Fruit fly (Drosophila melanogaster) whole organism, adult: Measurements from ENCODE around the gene fz2.

ENCODE experiments used
- CG12768 ChIP-seq: fragments of 200-800 bp; sonication (Bioruptor generic); optimal IDR thresholded peaks from 2 replicates; lab custom pipeline; 2017; ENCODE audit warnings: missing biosample characterization, missing genetic modification characterization, mild to moderate bottlenecking, moderate library complexity, missing genetic modification reagents
- CG14711 ChIP-seq: fragments of 200-800 bp; sonication (Bioruptor generic); optimal IDR thresholded peaks from 2 replicates; lab custom pipeline; 2018; ENCODE audit warnings: missing biosample characterization, mild to moderate bottlenecking, missing genetic modification characterization, moderate library complexity
- CG1620 ChIP-seq: fragments of 200-800 bp; sonication (Bioruptor generic); optimal IDR thresholded peaks from 2 replicates; lab custom pipeline; 2016; ENCODE audit warnings: missing biosample characterization, missing genetic modification characterization
- CG5204 ChIP-seq: fragments of 200-800 bp; sonication (Bioruptor generic); optimal IDR thresholded peaks from 2 replicates; lab custom pipeline; 2016; ENCODE audit warnings: missing biosample characterization, missing genetic modification characterization
- CG7101 ChIP-seq: fragments of 200-800 bp; sonication (Bioruptor generic); optimal IDR thresholded peaks from 2 replicates; lab custom pipeline; 2018; ENCODE audit warnings: missing biosample characterization, mild to moderate bottlenecking, missing genetic modification characterization, moderate library complexity
- Clk ChIP-seq: fragments of 200-800 bp; sonication (Bioruptor generic); optimal IDR thresholded peaks from 2 replicates; lab custom pipeline; 2017; ENCODE audit warnings: missing biosample characterization, missing genetic modification characterization
- bab1 ChIP-seq: fragments of 200-800 bp; sonication (Bioruptor generic); optimal IDR thresholded peaks from 3 replicates; lab custom pipeline; 2019; ENCODE audit warnings: missing biosample characterization, mild to moderate bottlenecking, missing genetic modification characterization, moderate library complexity
- cic ChIP-seq: fragments of 200-800 bp; sonication (Bioruptor generic); optimal IDR thresholded peaks from 2 replicates; lab custom pipeline; 2017; ENCODE audit warnings: missing biosample characterization, mild to moderate bottlenecking, missing genetic modification characterization, moderate library complexity
- cnc ChIP-seq, 2 experiments: fragments of >200 bp; optimal IDR thresholded peaks; 2 replicates each; lab custom pipeline; 2017
- kay ChIP-seq: fragments of 200-800 bp; sonication (Bioruptor generic); peaks from one replicate; lab custom pipeline; 2016; ENCODE audit warnings: missing biosample characterization, missing genetic modification characterization, borderline replicate concordance
- tj ChIP-seq: fragments of 200-800 bp; sonication (Bioruptor generic); optimal IDR thresholded peaks from 3 replicates; lab custom pipeline; 2017; ENCODE audit warnings: missing biosample characterization, mild to moderate bottlenecking, missing genetic modification characterization, moderate library complexity
- toe ChIP-seq: fragments of 200-800 bp; sonication (Bioruptor generic); optimal IDR thresholded peaks from 2 replicates; lab custom pipeline; 2016; ENCODE audit warnings: missing biosample characterization, missing genetic modification characterization

DNA sequence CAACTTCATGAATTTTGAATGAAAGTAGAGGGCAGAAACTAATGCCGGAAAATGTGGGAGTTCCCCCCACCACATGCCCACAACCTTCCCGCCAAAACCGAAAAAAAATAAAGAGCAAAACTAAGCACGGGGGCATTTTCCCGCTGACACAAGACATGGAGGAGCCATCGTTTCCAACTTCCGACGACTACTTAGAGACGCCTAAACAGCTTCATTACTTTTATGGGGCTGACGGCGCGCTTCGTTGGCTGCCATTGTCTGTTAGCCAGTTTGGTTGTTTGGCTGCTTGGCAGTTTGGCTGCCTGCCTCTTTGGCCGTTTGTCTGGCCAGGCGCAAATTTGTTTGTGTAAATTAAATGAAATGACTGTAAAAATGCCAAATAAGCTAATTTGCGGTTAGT, 20.9 kb downstream of the fz2 start:
- no peak for TF ChIP-seq Clk (GFP tag; lab: Kevin White, UChicago)
- no peak for TF ChIP-seq cnc (optimal IDR thresholded peaks at IDR 0.05; lab: Kevin White, UChicago)
- no peak for TF ChIP-seq kay (GFP tag; lab: Kevin White, UChicago)
- no peak for TF ChIP-seq CG1620 (GFP tag; lab: Kevin White, UChicago)
- TF ChIP-seq CG5204: no peak
- TF ChIP-seq cic (GFP tag; lab: Kevin White, UChicago): no peak
- no peak for TF ChIP-seq bab1 (GFP tag; lab: Kevin White, UChicago)
- TF ChIP-seq tj (GFP tag; lab: Kevin White, UChicago): no peak
- TF ChIP-seq CG7101 (tag; lab: Kevin White, UChicago): no peak
- TF ChIP-seq CG12768 (GFP tag; lab: Kevin White, UChicago): no peak
- TF ChIP-seq CG14711: no peak
- TF ChIP-seq toe (GFP tag; lab: Kevin White, UChicago): no peak
